Worm (Caenorhabditis elegans): Measurements from ENCODE around the gene R03G8.3.

The R03G8.3 gene

ce11 chrX:13122191-13122590 lies 31.4 kb downstream of the R03G8.3 start, which contains the start of gene snx-17:
snx-17 (minus strand) TSS chrX:13122291.
- no peak for TF ChIP-seq snpc-4 (tag; optimal IDR thresholded peaks at IDR 0.05)
- no peak for TF ChIP-seq sem-4 (tag; optimal IDR thresholded peaks at IDR 0.05)
- TF ChIP-seq Y55F3AM.14 (GFP tag; optimal IDR thresholded peaks at IDR 0.05), result no peak
- TF ChIP-seq nhr-129 (tag; optimal IDR thresholded peaks at IDR 0.05), result no peak
- TF ChIP-seq ama-1 (optimal IDR thresholded peaks at IDR 0.05), result no peak

DNA sequence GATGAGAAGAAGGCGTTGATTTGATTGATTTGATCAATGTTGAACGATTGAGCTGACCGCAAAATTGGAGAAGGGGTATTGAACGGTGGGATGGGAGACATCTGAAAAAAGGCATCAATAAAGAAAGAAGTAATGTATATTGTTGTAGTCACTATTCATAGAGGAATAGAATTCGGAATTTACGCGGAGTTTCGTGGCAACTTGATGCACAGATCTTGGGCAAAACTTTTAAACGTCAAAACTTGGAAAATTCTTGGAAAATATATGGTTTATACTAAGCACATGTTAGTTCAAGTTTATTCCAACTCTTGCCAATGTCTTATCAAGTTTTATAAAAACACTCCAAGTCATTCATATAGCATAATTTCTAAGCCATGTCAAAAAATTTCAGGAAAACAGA lies 35.7 kb downstream of the R03G8.3 start, which contains the start of gene F17H10.4:
TSS of gene F17H10.4 (minus strand) at position 101 of the 400 bp plus-strand sequence.
- no peak for TF ChIP-seq elt-1 (tag; optimal IDR thresholded peaks at IDR 0.05)
- no peak for TF ChIP-seq sem-4 (tag; optimal IDR thresholded peaks at IDR 0.05)
- no peak for TF ChIP-seq C34F6.9 (tag; optimal IDR thresholded peaks at IDR 0.05)
- TF ChIP-seq ZK546.5 (tag; optimal IDR thresholded peaks at IDR 0.05), result no peak
- TF ChIP-seq peb-1 (tag; optimal IDR thresholded peaks at IDR 0.05), result no peak
- TF ChIP-seq lin-11 (tag; optimal IDR thresholded peaks at IDR 0.05), result no peak
- no peak for TF ChIP-seq dmd-4 (tag; optimal IDR thresholded peaks at IDR 0.05)
- no peak for TF ChIP-seq ama-1 (optimal IDR thresholded peaks at IDR 0.05)
- TF ChIP-seq unc-39 (tag; optimal IDR thresholded peaks at IDR 0.05), result no peak

- TF ChIP-seq nhr-237 (tag; optimal IDR thresholded peaks at IDR 0.05) (no peak), skn-1 (tag; optimal IDR thresholded peaks at IDR 0.05) (no peak), ztf-4 (tag; optimal IDR thresholded peaks at IDR 0.05) (no peak), mdl-1 (tag; optimal IDR thresholded peaks at IDR 0.05) (no peak), zag-1 (tag; optimal IDR thresholded peaks at IDR 0.05) (no peak), nhr-12 (tag; optimal IDR thresholded peaks at IDR 0.05) (no peak), unc-55 (GFP tag; optimal IDR thresholded peaks at IDR 0.05) (no peak), snpc-4 (tag; optimal IDR thresholded peaks at IDR 0.05) (no peak), sma-3 (GFP tag; optimal IDR thresholded peaks at IDR 0.05) (no peak), ztf-1 (GFP tag; conservative IDR thresholded peaks at IDR 0.05) (no peak), peb-1 (tag; optimal IDR thresholded peaks at IDR 0.05) (no peak), C34F6.9 (tag; optimal IDR thresholded peaks at IDR 0.05) (no peak), mab-5 (tag; optimal IDR thresholded peaks at IDR 0.05) (no peak), R02D3.7 (tag; optimal IDR thresholded peaks at IDR 0.05) (no peak), unc-39 (tag; optimal IDR thresholded peaks at IDR 0.05) (no peak), gmeb-1 (tag; optimal IDR thresholded peaks at IDR 0.05) (no peak), Y55F3AM.14 (GFP tag; optimal IDR thresholded peaks at IDR 0.05) (no peak)
Measured at ce11 chrX:13129949-13130348, 39.2 kb downstream of the R03G8.3 start, which contains the start of gene spin-3. spin-3 (plus strand) TSS chrX:13130249.

- TF ChIP-seq elt-1 (tag; optimal IDR thresholded peaks at IDR 0.05), result no peak
- no peak for TF ChIP-seq crh-2 (tag; optimal IDR thresholded peaks at IDR 0.05)
- TF ChIP-seq nhr-21 (tag; optimal IDR thresholded peaks at IDR 0.05), result no peak
- TF ChIP-seq mab-5 (tag; optimal IDR thresholded peaks at IDR 0.05), result no peak
- no peak for TF ChIP-seq lin-39 (tag; optimal IDR thresholded peaks at IDR 0.05)
- TF ChIP-seq blmp-1 (tag; optimal IDR thresholded peaks at IDR 0.05; ENCODE audit: insufficient read depth), result no peak
- TF ChIP-seq nhr-129 (tag; optimal IDR thresholded peaks at IDR 0.05), result no peak
- TF ChIP-seq ztf-11 (tag; optimal IDR thresholded peaks at IDR 0.05), result no peak
- no peak for TF ChIP-seq nhr-77 (tag; optimal IDR thresholded peaks at IDR 0.05)
- TF ChIP-seq nhr-25 (tag; optimal IDR thresholded peaks at IDR 0.05), result no peak
- no peak for TF ChIP-seq ZK546.5 (tag; optimal IDR thresholded peaks at IDR 0.05)
Measured at ce11 chrX:13134807-13135206, 44.0 kb downstream of the R03G8.3 start, which contains the start of gene F09A5.2. F09A5.2 (plus strand) TSS chrX:13135107.

DNA sequence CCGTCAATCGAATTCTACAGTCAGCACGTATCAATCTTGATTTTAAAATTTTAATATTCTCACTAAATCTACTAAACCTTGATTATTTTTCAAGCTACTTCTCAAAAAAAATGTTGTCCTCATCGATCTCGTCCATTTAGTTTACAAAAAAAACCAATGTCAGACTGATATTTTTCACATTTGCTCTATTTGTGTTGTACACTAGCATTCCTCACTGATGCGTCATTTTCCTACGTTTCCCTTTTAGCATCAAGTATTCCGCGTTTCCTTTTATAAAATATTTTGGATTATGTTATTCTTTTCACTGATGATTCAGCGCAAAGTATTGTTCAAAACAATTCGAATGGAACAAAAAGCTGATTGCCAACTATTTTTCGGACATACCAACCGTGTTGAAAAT lies 48.7 kb downstream of the R03G8.3 start, which contains the start of gene ttr-34:
TSS of gene ttr-34 (plus strand) at position 301 of the 400 bp plus-strand sequence.
- TF ChIP-seq nhr-6 (tag; optimal IDR thresholded peaks at IDR 0.05) (no peak), sma-9 (GFP tag; optimal IDR thresholded peaks at IDR 0.05) (no peak), sma-9 (tag; optimal IDR thresholded peaks at IDR 0.05) (no peak), aly-2 (tag; optimal IDR thresholded peaks at IDR 0.05) (no peak), egl-27 (tag; optimal IDR thresholded peaks at IDR 0.05) (no peak), sem-4 (tag; optimal IDR thresholded peaks at IDR 0.05) (no peak), unc-62 (GFP tag; optimal IDR thresholded peaks at IDR 0.05) (no peak)
